Fruit fly (Drosophila melanogaster): ENCODE measurements around the gene Gyc89Db.
A peak's percentile ranks its signal among the peaks of the same experiment; 100 is the strongest.

Gyc89Db gene

DNA sequence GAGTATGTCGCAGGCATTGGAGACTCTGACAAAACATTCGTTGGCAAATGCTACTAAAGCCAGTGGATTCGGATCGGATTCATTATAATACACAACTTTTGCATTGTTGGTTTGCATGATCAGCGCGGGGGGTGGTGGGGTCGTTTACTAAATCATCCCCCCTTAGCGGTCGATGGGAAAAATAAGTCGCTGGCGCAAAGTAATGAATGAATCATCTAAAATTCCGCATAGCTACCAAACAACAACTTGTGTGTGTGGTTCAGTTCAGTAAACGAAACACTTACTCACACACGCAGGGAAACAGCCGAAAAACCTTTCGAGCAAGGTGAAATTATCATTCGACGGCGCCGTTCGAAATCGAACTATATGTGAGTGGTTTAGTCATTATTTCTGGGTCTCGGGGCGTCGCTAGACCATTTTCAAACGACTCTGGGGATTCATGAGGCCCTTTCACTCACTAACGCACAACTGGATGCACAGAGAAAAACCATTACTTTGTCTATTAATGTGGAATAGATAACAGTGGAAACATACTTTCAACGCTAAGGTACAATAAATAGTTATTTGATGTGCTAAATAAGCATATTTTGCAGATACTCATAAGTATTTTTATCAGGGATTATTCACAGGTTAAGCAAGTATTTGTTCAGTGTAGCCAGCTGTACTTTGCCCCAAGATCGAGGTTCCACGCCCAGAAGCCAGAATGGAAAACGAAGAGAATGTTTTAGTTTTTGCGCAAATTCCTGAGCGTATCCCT lies 28.4 kb upstream of the Gyc89Db start (continued):
- TF ChIP-seq CG30403 (GFP tag; optimal IDR thresholded peaks at IDR 0.05) (peak; percentile 70), Chrac-16 (GFP tag; optimal IDR thresholded peaks at IDR 0.05) (peak; percentile 47), CG7271 (tag; optimal IDR thresholded peaks at IDR 0.05) (no peak), Rx (GFP tag; IDR thresholded peaks at IDR 0.05) (peak; percentile 86), Lhr (GFP tag; optimal IDR thresholded peaks at IDR 0.05) (no peak), gce (GFP tag; IDR thresholded peaks at IDR 0.05) (peak; percentile 82), chif (GFP tag; optimal IDR thresholded peaks at IDR 0.05) (peak; percentile 65 to 81), chinmo (GFP tag; IDR thresholded peaks at IDR 0.05; ENCODE audit: partially characterized antibody) (0 out of 4 replicates have a peak, but pooled peaks have one; percentile 41), jumu (GFP tag; optimal IDR thresholded peaks at IDR 0.05) (peak; percentile 36), Med (GFP tag) (peak; percentile 95), Side (GFP tag; optimal IDR thresholded peaks at IDR 0.05) (peak; percentile 42), Adf1 (GFP tag; IDR thresholded peaks at IDR 0.05) (no peak), Hsf (GFP tag; optimal IDR thresholded peaks at IDR 0.05) (peak; percentile 49), pan (optimal IDR thresholded peaks at IDR 0.05) (no peak), pan (GFP tag; optimal IDR thresholded peaks at IDR 0.05 in 1 of 2, IDR thresholded peaks at IDR 0.05 in 1 of 2) (peak in 1 of 2 experiments; percentile 79), chm (GFP tag; IDR thresholded peaks at IDR 0.05) (peak; percentile 85), corto (GFP tag; optimal IDR thresholded peaks at IDR 0.05) (no peak), Lpt (GFP tag; optimal IDR thresholded peaks at IDR 0.05) (no peak), BEAF-32 (GFP tag; optimal IDR thresholded peaks at IDR 0.05) (no peak), CG17361 (GFP tag; IDR thresholded peaks at IDR 0.05) (0 out of 3 replicates have a peak, but pooled peaks have one; percentile 86), dmrt99B (tag; optimal IDR thresholded peaks at IDR 0.05) (peak; percentile 59), nau (GFP tag; optimal IDR thresholded peaks at IDR 0.05) (peak; percentile 58), CG13894 (tag; optimal IDR thresholded peaks at IDR 0.05) (no peak), CG3726 (GFP tag; IDR thresholded peaks at IDR 0.05) (peak; percentile 77; the same call in 2 of the 3 replicates), CG16815 (GFP tag; optimal IDR thresholded peaks at IDR 0.05) (peak; percentile 64), ERR (GFP tag; optimal IDR thresholded peaks at IDR 0.05) (peak; percentile 46), CG13624 (GFP tag; optimal IDR thresholded peaks at IDR 0.05) (peak; percentile 17), CG4360 (GFP tag; IDR thresholded peaks at IDR 0.05) (peak; percentile 43; the same call in 1 of the 2 replicates), Eip74EF (GFP tag; optimal IDR thresholded peaks at IDR 0.05) (peak in 1 of 2 experiments; percentile 34), CG16813 (GFP tag; IDR thresholded peaks at IDR 0.05; ENCODE audit: partially characterized antibody) (no peak), HLH54F (GFP tag; optimal IDR thresholded peaks at IDR 0.05) (peak; percentile 23), Mrtf (GFP tag; IDR thresholded peaks at IDR 0.05) (peak; percentile 68; the same call in 2 of the 3 replicates), Max (GFP tag; optimal IDR thresholded peaks at IDR 0.05) (no peak), sob (GFP tag; IDR thresholded peaks at IDR 0.05) (peak; percentile 66), CG17568 (GFP tag; optimal IDR thresholded peaks at IDR 0.05) (peak; percentile 49), ems (GFP tag; optimal IDR thresholded peaks at IDR 0.05) (no peak), her (GFP tag; optimal IDR thresholded peaks at IDR 0.05) (peak; percentile 57), CG10543 (GFP tag; optimal IDR thresholded peaks at IDR 0.05) (no peak), CG10321 (GFP tag; IDR thresholded peaks at IDR 0.05) (no peak), Dll (GFP tag; IDR thresholded peaks at IDR 0.05; ENCODE audit: partially characterized antibody) (no peak), tx (GFP tag; optimal IDR thresholded peaks at IDR 0.05) (peak; percentile 56), bbx (GFP tag; IDR thresholded peaks at IDR 0.05; ENCODE audit: partially characterized antibody) (no peak), maf-S (GFP tag; optimal IDR thresholded peaks at IDR 0.05) (peak; percentile 30), CG17612 (GFP tag; IDR thresholded peaks at IDR 0.05) (peak; percentile 54), Mad (GFP tag; optimal IDR thresholded peaks at IDR 0.05) (peak; percentile 68), ttk (GFP tag; IDR thresholded peaks at IDR 0.05) (peak; percentile 73), ara (GFP tag; IDR thresholded peaks at IDR 0.05) (peak; percentile 93), CG8924 (tag; optimal IDR thresholded peaks at IDR 0.05) (peak; percentile 43), CG32772 (GFP tag; IDR thresholded peaks at IDR 0.05) (peak; percentile 91)

Data from whole organism, embryonic.